Fruit fly (Drosophila melanogaster) whole organism, embryonic: Measurements from ENCODE around the gene Spn28Dc.
A peak's percentile ranks its signal among the peaks of the same experiment; 100 is the strongest.

Experiments used
- Atf3 ChIP-seq: fragments of 200-800 bp; sonication (Bioruptor generic); optimal IDR thresholded peaks from 3 replicates; lab custom pipeline; 2016; ENCODE audit warnings: missing biosample characterization, missing genetic modification characterization
- Blimp-1 ChIP-seq: fragments of 200-800 bp; sonication (Bioruptor generic); optimal IDR thresholded peaks from 3 replicates; lab custom pipeline; 2018; ENCODE audit warnings: missing biosample characterization, missing genetic modification characterization, mild to moderate bottlenecking, moderate library complexity, missing genetic modification reagents
- CG1024 ChIP-seq: fragments of 200-800 bp; sonication (Bioruptor generic); IDR thresholded peaks from 2 replicates; pipeline ENCODE4 v1.3.6; 2022; ENCODE audit warnings: missing biosample characterization, missing genetic modification characterization
- CG12659 ChIP-seq: fragments of 200-800 bp; sonication (Bioruptor generic); optimal IDR thresholded peaks from 3 replicates; lab custom pipeline; 2017; ENCODE audit warnings: mild to moderate bottlenecking, missing biosample characterization, missing genetic modification reagents, missing genetic modification characterization
- CG13424 ChIP-seq: fragments of 200-800 bp; sonication (Bioruptor generic); optimal IDR thresholded peaks from 2 replicates; lab custom pipeline; 2019; ENCODE audit warnings: missing biosample characterization, mild to moderate bottlenecking, missing genetic modification characterization, moderate library complexity
- CG14667 ChIP-seq: fragments of 200-800 bp; sonication (Bioruptor generic); IDR thresholded peaks from 2 replicates; pipeline ENCODE4 v1.3.6; 2022; ENCODE audit warnings: missing biosample characterization, missing genetic modification characterization
- CG16863 ChIP-seq: fragments of 200-800 bp; sonication (Bioruptor generic); optimal IDR thresholded peaks from 3 replicates; lab custom pipeline; 2016; ENCODE audit warnings: missing biosample characterization, missing genetic modification characterization
- CG2199 ChIP-seq: fragments of 200-800 bp; sonication (Bioruptor generic); IDR thresholded peaks from 3 replicates; pipeline ENCODE4 v1.3.6; 2022; ENCODE audit warnings: missing biosample characterization, missing genetic modification characterization
- CG33213 ChIP-seq: fragments of 200-800 bp; sonication (Bioruptor generic); optimal IDR thresholded peaks from 3 replicates; lab custom pipeline; 2016; ENCODE audit warnings: missing biosample characterization, missing genetic modification characterization
- CG3407 ChIP-seq: fragments of 200-800 bp; sonication (Bioruptor generic); optimal IDR thresholded peaks from 2 replicates; lab custom pipeline; 2018; ENCODE audit warnings: missing biosample characterization, mild to moderate bottlenecking, missing genetic modification characterization
- CG3847 ChIP-seq: fragments of 200-800 bp; sonication (Bioruptor generic); IDR thresholded peaks from 2 replicates; pipeline ENCODE4 v1.3.6; 2022; ENCODE audit warnings: missing biosample characterization, missing genetic modification characterization
- CG6689 ChIP-seq: fragments of 200-800 bp; sonication (Bioruptor generic); IDR thresholded peaks from 2 replicates; pipeline ENCODE4 v1.3.6; 2022; ENCODE audit warnings: missing biosample characterization, missing genetic modification characterization
- CG7271 ChIP-seq: fragments of 200-800 bp; sonication (Bioruptor generic); optimal IDR thresholded peaks from 2 replicates; lab custom pipeline; 2018; ENCODE audit warnings: missing biosample characterization, mild to moderate bottlenecking, missing genetic modification characterization, moderate library complexity
- CG7556 ChIP-seq: fragments of 200-800 bp; sonication (Bioruptor generic); optimal IDR thresholded peaks from 2 replicates; lab custom pipeline; 2017; ENCODE audit warnings: missing biosample characterization, mild to moderate bottlenecking, missing genetic modification characterization
- CG8359 ChIP-seq: fragments of 200-800 bp; sonication (Bioruptor generic); optimal IDR thresholded peaks from 2 replicates; lab custom pipeline; 2017; ENCODE audit warnings: missing biosample characterization, mild to moderate bottlenecking, missing genetic modification characterization, borderline replicate concordance
- CG8765 ChIP-seq: fragments of 200-800 bp; sonication (Bioruptor generic); IDR thresholded peaks from 2 replicates; pipeline ENCODE4 v1.3.6; 2022; ENCODE audit warnings: missing biosample characterization, missing genetic modification characterization
- CG9437 ChIP-seq: fragments of 200-800 bp; sonication (Bioruptor generic); optimal IDR thresholded peaks from 2 replicates; lab custom pipeline; 2018; ENCODE audit warnings: missing biosample characterization, mild to moderate bottlenecking, missing genetic modification characterization
- Camta ChIP-seq: fragments of 200-800 bp; sonication (Bioruptor generic); optimal IDR thresholded peaks from 2 replicates; lab custom pipeline; 2016; ENCODE audit warnings: missing biosample characterization, missing genetic modification characterization
- D19B ChIP-seq: fragments of 200-800 bp; sonication (Bioruptor generic); optimal IDR thresholded peaks from 2 replicates; lab custom pipeline; 2017; ENCODE audit warnings: missing biosample characterization, mild to moderate bottlenecking, missing genetic modification characterization
- HLH3B ChIP-seq: fragments of 200-800 bp; sonication (Bioruptor generic); IDR thresholded peaks from 2 replicates; pipeline ENCODE4 v1.3.6; 2022; ENCODE audit warnings: missing biosample characterization, missing genetic modification characterization
- HLHmδ ChIP-seq: fragments of 200-800 bp; sonication (Bioruptor generic); optimal IDR thresholded peaks from 2 replicates; lab custom pipeline; 2018; ENCODE audit warnings: missing biosample characterization, mild to moderate bottlenecking, missing genetic modification characterization, moderate library complexity
- Hey ChIP-seq: fragments of 200-800 bp; sonication (Bioruptor generic); optimal IDR thresholded peaks from 3 replicates; lab custom pipeline; 2018; ENCODE audit warnings: missing biosample characterization, mild to moderate bottlenecking, missing genetic modification characterization
- MTF-1 ChIP-seq: fragments of 200-800 bp; sonication (Bioruptor generic); optimal IDR thresholded peaks from 2 replicates; lab custom pipeline; 2018; ENCODE audit warnings: missing biosample characterization, mild to moderate bottlenecking, missing genetic modification characterization, borderline replicate concordance
- Nf-YA ChIP-seq: fragments of 200-800 bp; sonication (Bioruptor generic); IDR thresholded peaks from 2 replicates; pipeline ENCODE4 v1.3.6; 2022; ENCODE audit warnings: missing biosample characterization, missing genetic modification characterization
- Rfx ChIP-seq: fragments of 200-800 bp; sonication (Bioruptor generic); IDR thresholded peaks from 2 replicates; pipeline ENCODE4 v1.3.6; 2022; ENCODE audit warnings: missing biosample characterization, missing genetic modification characterization
- Sry-β ChIP-seq: fragments of 200-800 bp; sonication (Bioruptor generic); optimal IDR thresholded peaks from 2 replicates; lab custom pipeline; 2018; ENCODE audit warnings: missing biosample characterization, mild to moderate bottlenecking, missing genetic modification characterization, moderate library complexity
- Ssrp ChIP-seq: fragments of 200-800 bp; sonication (Bioruptor generic); optimal IDR thresholded peaks from 2 replicates; lab custom pipeline; 2018; ENCODE audit warnings: missing biosample characterization, mild to moderate bottlenecking, missing genetic modification characterization, moderate library complexity
- ash1 ChIP-seq: fragments of 200-800 bp; sonication (Bioruptor generic); optimal IDR thresholded peaks from 2 replicates; lab custom pipeline; 2018; ENCODE audit warnings: missing biosample characterization, mild to moderate bottlenecking, missing genetic modification characterization
- bigmax ChIP-seq: fragments of 200-800 bp; sonication (Bioruptor generic); optimal IDR thresholded peaks from 2 replicates; lab custom pipeline; 2018; ENCODE audit warnings: missing biosample characterization, mild to moderate bottlenecking, missing genetic modification characterization
- br ChIP-seq: fragments of >200 bp; optimal IDR thresholded peaks from 2 replicates; lab custom pipeline; 2017
- btn ChIP-seq: fragments of 200-800 bp; sonication (Bioruptor generic); optimal IDR thresholded peaks from 2 replicates; lab custom pipeline; 2016; ENCODE audit warnings: missing biosample characterization, missing genetic modification characterization
- cato ChIP-seq: fragments of 200-800 bp; sonication (Bioruptor generic); optimal IDR thresholded peaks from 2 replicates; lab custom pipeline; 2016; ENCODE audit warnings: missing biosample characterization, missing genetic modification characterization, borderline replicate concordance
- chinmo ChIP-seq: fragments of 200-800 bp; sonication (Bioruptor generic); IDR thresholded peaks from 4 replicates; pipeline ENCODE4 v1.3.6; 2022; ENCODE audit warnings: missing biosample characterization, missing genetic modification characterization; ENCODE audit not compliant: partially characterized antibody
- ci ChIP-seq: fragments of 200-800 bp; sonication (Bioruptor generic); IDR thresholded peaks from 3 replicates; pipeline ENCODE4 v1.3.6; 2022; ENCODE audit warnings: missing biosample characterization, missing genetic modification characterization
- crp ChIP-seq, 2 experiments: fragments of 200-800 bp; sonication (Bioruptor generic); optimal IDR thresholded peaks; 2 replicates in 1 of 2; 3 replicates in 1 of 2; lab custom pipeline; 2017; ENCODE audit warnings: missing biosample characterization in 2 of 2, missing genetic modification characterization in 2 of 2, mild to moderate bottlenecking in 1 of 2, moderate library complexity in 1 of 2
- da ChIP-seq: fragments of 200-800 bp; sonication (Bioruptor generic); optimal IDR thresholded peaks from 2 replicates; lab custom pipeline; 2016; ENCODE audit warnings: missing biosample characterization, missing genetic modification characterization
- ewg ChIP-seq: fragments of 200-800 bp; sonication (Bioruptor generic); optimal IDR thresholded peaks from 3 replicates; lab custom pipeline; 2017; ENCODE audit warnings: mild to moderate bottlenecking, missing biosample characterization, missing genetic modification reagents, missing genetic modification characterization
- fd102C ChIP-seq: fragments of 200-800 bp; sonication (Bioruptor generic); optimal IDR thresholded peaks from 2 replicates; lab custom pipeline; 2018; ENCODE audit warnings: missing biosample characterization, mild to moderate bottlenecking, missing genetic modification characterization, moderate library complexity
- fu2 ChIP-seq: fragments of 200-800 bp; sonication (Bioruptor generic); optimal IDR thresholded peaks from 2 replicates; lab custom pipeline; 2016; ENCODE audit warnings: missing biosample characterization, missing genetic modification characterization
- grn ChIP-seq: fragments of 200-800 bp; sonication (Bioruptor generic); optimal IDR thresholded peaks from 3 replicates; lab custom pipeline; 2017; ENCODE audit warnings: missing biosample characterization, missing genetic modification characterization
- gro ChIP-seq: fragments of 200-800 bp; sonication (Bioruptor generic); optimal IDR thresholded peaks from 2 replicates; lab custom pipeline; 2016; ENCODE audit warnings: missing biosample characterization, missing genetic modification characterization
- ham ChIP-seq: fragments of 200-800 bp; sonication (Bioruptor generic); IDR thresholded peaks from 2 replicates; pipeline ENCODE4 v1.3.6; 2022; ENCODE audit warnings: missing biosample characterization, missing genetic modification characterization
- ken ChIP-seq: fragments of 200-800 bp; sonication (Bioruptor generic); IDR thresholded peaks from 3 replicates; pipeline ENCODE4 v1.3.6; 2022; ENCODE audit warnings: missing biosample characterization, missing genetic modification characterization
- lab ChIP-seq: fragments of 200-800 bp; sonication (Bioruptor generic); optimal IDR thresholded peaks from 3 replicates; lab custom pipeline; 2017; ENCODE audit warnings: missing biosample characterization, missing genetic modification characterization, mild to moderate bottlenecking, moderate library complexity, missing genetic modification reagents
- run ChIP-seq: fragments of 200-800 bp; sonication (Bioruptor generic); optimal IDR thresholded peaks from 3 replicates; lab custom pipeline; 2018; ENCODE audit warnings: missing biosample characterization, mild to moderate bottlenecking, missing genetic modification characterization
- seq ChIP-seq: fragments of 200-800 bp; sonication (Bioruptor generic); IDR thresholded peaks from 2 replicates; pipeline ENCODE4 v1.3.6; 2022; ENCODE audit warnings: missing biosample characterization, missing genetic modification characterization
- ssp ChIP-seq: fragments of 200-800 bp; sonication (Bioruptor generic); IDR thresholded peaks from 2 replicates; pipeline ENCODE4 v1.3.6; 2022; ENCODE audit warnings: missing biosample characterization, missing genetic modification characterization
- toy ChIP-seq: fragments of 200-800 bp; sonication (Bioruptor generic); IDR thresholded peaks from 2 replicates; pipeline ENCODE4 v1.3.6; 2022; ENCODE audit warnings: missing biosample characterization, missing genetic modification characterization

The Spn28Dc gene

dm6 chr2L:8001694-8002627, 5.0 kb downstream of the Spn28Dc start (continued):
- TF ChIP-seq CG6689 (peak; percentile 85), Ssrp (tag; lab: Kevin White, UChicago) (peak; percentile 79), Nf-YA (GFP tag; lab: Robert Waterston, UW) (peak; percentile 62), da (GFP tag; lab: Kevin White, UChicago) (peak; percentile 30), br (lab: Kevin White, UChicago) (no peak), ken (GFP tag; lab: Robert Waterston, UW) (0 out of 3 replicates have a peak, but pooled peaks have one; percentile 50), bigmax (GFP tag; lab: Kevin White, UChicago) (no peak), chinmo (GFP tag; lab: Robert Waterston, UW) (peak; percentile 72; the same call in 3 of the 4 replicates), CG8765 (no peak), CG3407 (GFP tag; lab: Kevin White, UChicago) (peak; percentile 71), D19B (GFP tag; lab: Kevin White, UChicago) (peak; percentile 77), CG14667 (peak; percentile 68), gro (peak; percentile 62), CG16863 (peak; percentile 75), CG8359 (GFP tag; lab: Kevin White, UChicago) (peak; percentile 68), fu2 (GFP tag; lab: Kevin White, UChicago) (peak; percentile 73), ham (GFP tag; lab: Robert Waterston, UW) (0 out of 2 replicates have a peak, but pooled peaks have one; percentile 29), crp (GFP tag; optimal IDR thresholded peaks at IDR 0.05; lab: Kevin White, UChicago) (peak in 1 of 2 experiments; percentile 40), cato (peak; percentile 73), run (peak; percentile 80), lab (GFP tag; lab: Kevin White, UChicago) (peak; percentile 91), HLHmδ (GFP tag; lab: Kevin White, UChicago) (no peak), Rfx (GFP tag; lab: Robert Waterston, UW) (peak; percentile 78), ash1 (no peak), MTF-1 (no peak), CG12659 (GFP tag; lab: Kevin White, UChicago) (peak; percentile 93), CG2199 (GFP tag; lab: Robert Waterston, UW) (peak; percentile 28; the same call in 2 of the 3 replicates), btn (peak; percentile 50), CG33213 (GFP tag; lab: Kevin White, UChicago) (peak; percentile 35), ssp (GFP tag; lab: Robert Waterston, UW) (peak; percentile 73), CG9437 (peak; percentile 91), fd102C (GFP tag; lab: Kevin White, UChicago) (peak; percentile 65), Atf3 (peak; percentile 65), Hey (peak; percentile 13), toy (peak; percentile 53), ci (GFP tag; lab: Robert Waterston, UW) (peak; percentile 80; the same call in 2 of the 3 replicates), CG7556 (GFP tag; lab: Kevin White, UChicago) (peak; percentile 96), Camta (GFP tag; lab: Kevin White, UChicago) (peak; percentile 82), CG7271 (tag; lab: Kevin White, UChicago) (no peak), seq (peak; percentile 89), Blimp-1 (peak; percentile 76), CG13424 (tag; lab: Kevin White, UChicago) (peak; percentile 89), Sry-β (GFP tag; lab: Kevin White, UChicago) (peak; percentile 37), CG1024 (GFP tag; lab: Robert Waterston, UW) (0 out of 2 replicates have a peak, but pooled peaks have one; percentile 28), grn (GFP tag; lab: Kevin White, UChicago) (peak; percentile 78), ewg (GFP tag; lab: Kevin White, UChicago) (peak; percentile 73), CG3847 (GFP tag; lab: Robert Waterston, UW) (peak; percentile 86), HLH3B (peak; percentile 71)
